Fruit fly (Drosophila melanogaster): ENCODE measurements around the gene NANS.

NANS gene

dm6 chr3R:12395880-12396279 lies 30.5 kb upstream of the NANS start, which contains the start of the genes CG10096 and CG10097:
Gene CG10096, minus strand, starts transcription at chr3R:12395980.
Gene CG10097, minus strand, starts transcription at chr3R:12395980.
- TF ChIP-seq svp (GFP tag) (no peak), CG8632 (GFP tag; optimal IDR thresholded peaks at IDR 0.05) (no peak), CG8319 (GFP tag; optimal IDR thresholded peaks at IDR 0.05) (no peak), ss (GFP tag; optimal IDR thresholded peaks at IDR 0.05) (no peak), CG4318 (GFP tag; optimal IDR thresholded peaks at IDR 0.05) (no peak), CG9139 (GFP tag; optimal IDR thresholded peaks at IDR 0.05) (no peak), Gug (GFP tag; IDR thresholded peaks at IDR 0.05) (no peak), CG8119 (GFP tag; IDR thresholded peaks at IDR 0.05) (no peak), CG3032 (tag; optimal IDR thresholded peaks at IDR 0.05) (no peak), CG15336 (GFP tag; IDR thresholded peaks at IDR 0.05) (no peak), CG11902 (GFP tag; optimal IDR thresholded peaks at IDR 0.05) (no peak), Eip75B (GFP tag; optimal IDR thresholded peaks at IDR 0.05) (no peak), fkh (GFP tag; optimal IDR thresholded peaks at IDR 0.05) (no peak)

- TF ChIP-seq dsx (GFP tag; optimal IDR thresholded peaks at IDR 0.05; ENCODE audit: poor library complexity, severe bottlenecking) (no peak), svp (GFP tag) (peak; percentile 71), vri (GFP tag; optimal IDR thresholded peaks at IDR 0.05) (peak; percentile 39), CG8319 (GFP tag; optimal IDR thresholded peaks at IDR 0.05) (no peak)
Observed at dm6 chr3R:12398054-12398453, 28.3 kb upstream of the NANS start.

- TF ChIP-seq CG11902 (GFP tag; optimal IDR thresholded peaks at IDR 0.05), result no peak
- no peak for TF ChIP-seq CG8319 (GFP tag; optimal IDR thresholded peaks at IDR 0.05)
- peak; percentile 44 for TF ChIP-seq vri (GFP tag; optimal IDR thresholded peaks at IDR 0.05)
- no peak for TF ChIP-seq CG8119 (GFP tag; IDR thresholded peaks at IDR 0.05)
- no peak for TF ChIP-seq CG15336 (GFP tag; IDR thresholded peaks at IDR 0.05)
- TF ChIP-seq svp (GFP tag), result peak; percentile 43
- no peak for TF ChIP-seq Hr4 (GFP tag; optimal IDR thresholded peaks at IDR 0.05)
Observed at dm6 chr3R:12398620-12399247, 27.6 kb upstream of the NANS start, which contains the start of gene Cyp9f3. Gene Cyp9f3, minus strand, starts transcription at chr3R:12398929.

dm6 chr3R:12401672-12402296 lies 24.6 kb upstream of the NANS start, which contains the start of gene DNAlig3:
Gene DNAlig3, minus strand, starts transcription at chr3R:12401839.
- TF ChIP-seq vri (GFP tag; optimal IDR thresholded peaks at IDR 0.05), result no peak
- TF ChIP-seq CG6854 (GFP tag; optimal IDR thresholded peaks at IDR 0.05), result peak; percentile 51
- peak; percentile 98 for TF ChIP-seq fkh (GFP tag; optimal IDR thresholded peaks at IDR 0.05)

- TF ChIP-seq lz (GFP tag; optimal IDR thresholded peaks at IDR 0.05) (peak; percentile 97), CG16779 (tag; optimal IDR thresholded peaks at IDR 0.05) (peak; percentile 92), CG3919 (GFP tag; optimal IDR thresholded peaks at IDR 0.05) (peak; percentile 100), CG6808 (GFP tag; optimal IDR thresholded peaks at IDR 0.05) (peak; percentile 95), dsx (GFP tag; optimal IDR thresholded peaks at IDR 0.05; ENCODE audit: poor library complexity, severe bottlenecking) (peak; percentile 98), CG32006 (GFP tag; optimal IDR thresholded peaks at IDR 0.05) (peak; percentile 92), dac (GFP tag; optimal IDR thresholded peaks at IDR 0.05) (peak; percentile 86), CG10669 (GFP tag; optimal IDR thresholded peaks at IDR 0.05) (peak; percentile 96), Gug (GFP tag; IDR thresholded peaks at IDR 0.05) (peak; percentile 85), topi (GFP tag; optimal IDR thresholded peaks at IDR 0.05) (peak; percentile 100), salr (GFP tag; optimal IDR thresholded peaks at IDR 0.05) (peak in 1 of 2 experiments; percentile 94), CG6276 (GFP tag; optimal IDR thresholded peaks at IDR 0.05) (peak; percentile 94), Smox (GFP tag; optimal IDR thresholded peaks at IDR 0.05) (peak; percentile 96), Hr4 (GFP tag; optimal IDR thresholded peaks at IDR 0.05) (peak; percentile 93), net (GFP tag; optimal IDR thresholded peaks at IDR 0.05) (peak; percentile 94), svp (GFP tag) (peak; percentile 99), CG11294 (GFP tag; IDR thresholded peaks at IDR 0.05) (peak; percentile 75), Ets96B (tag; optimal IDR thresholded peaks at IDR 0.05) (peak; percentile 98), CG6163 (GFP tag; IDR thresholded peaks at IDR 0.05) (peak; percentile 100), fd85E (GFP tag; optimal IDR thresholded peaks at IDR 0.05) (peak; percentile 97), Sox15 (GFP tag; optimal IDR thresholded peaks at IDR 0.05) (peak; percentile 90), CG6792 (GFP tag; optimal IDR thresholded peaks at IDR 0.05) (peak; percentile 96), eg (GFP tag; IDR thresholded peaks at IDR 0.05) (peak; percentile 98), CG8319 (GFP tag; optimal IDR thresholded peaks at IDR 0.05) (peak; percentile 94), CG8119 (GFP tag; IDR thresholded peaks at IDR 0.05) (peak; percentile 94), Sox102F (GFP tag; optimal IDR thresholded peaks at IDR 0.05) (peak; percentile 98), CG6854 (GFP tag; optimal IDR thresholded peaks at IDR 0.05) (peak; percentile 99), acj6 (GFP tag; optimal IDR thresholded peaks at IDR 0.05) (peak; percentile 93), fd59A (GFP tag; optimal IDR thresholded peaks at IDR 0.05) (peak; percentile 91), ss (GFP tag; optimal IDR thresholded peaks at IDR 0.05) (peak; percentile 97 to 98)
Observed at dm6 chr3R:12402935-12403334, 23.4 kb upstream of the NANS start.
